Worm (Caenorhabditis elegans) whole organism, L2 larva: ENCODE data around the gene T28A8.8.

ENCODE experiments used
- blmp-1 ChIP-seq: sonication (generic microtip); optimal IDR thresholded peaks from 2 replicates; lab custom pipeline; 2017; ENCODE audit warnings: missing genetic modification characterization, mild to moderate bottlenecking, missing compliant biosample characterization, antibody characterized with exemption, moderate library complexity; ENCODE audit not compliant: insufficient read depth
- zag-1 ChIP-seq: fragments of 150-350 bp; optimal IDR thresholded peaks from 2 replicates; lab custom pipeline; 2014; ENCODE audit warnings: missing biosample characterization, missing genetic modification characterization

- TF ChIP-seq blmp-1 (tag; lab: Kevin White, UChicago) = no peak
- TF ChIP-seq zag-1 (tag; lab: Kevin White, UChicago) = no peak
Measured at ce11 chrIII:13455207-13455606, 47.4 kb upstream of the T28A8.8 start, which contains the start of gene cua-1.
